Fruit fly (Drosophila melanogaster): Measurements from ENCODE around the gene MnM.

MnM gene

dm6 chr3L:3179474-3179873, 1.1 kb upstream of the MnM start (continued):
- TF ChIP-seq CG3995 (GFP tag; optimal IDR thresholded peaks at IDR 0.05), result peak; percentile 52
- peak; percentile 68 for TF ChIP-seq Poxn (GFP tag; IDR thresholded peaks at IDR 0.05)
- no peak for TF ChIP-seq hbn (GFP tag; IDR thresholded peaks at IDR 0.05; ENCODE audit: partially characterized antibody)
- TF ChIP-seq fd102C (GFP tag; optimal IDR thresholded peaks at IDR 0.05), result peak; percentile 25
- no peak for TF ChIP-seq pfk (GFP tag; optimal IDR thresholded peaks at IDR 0.05)
- no peak for TF ChIP-seq mld (GFP tag; IDR thresholded peaks at IDR 0.05; ENCODE audit: partially characterized antibody)
- TF ChIP-seq CG12769 (tag; optimal IDR thresholded peaks at IDR 0.05), result peak; percentile 90
- no peak; the same call in 2 of the 3 replicates for TF ChIP-seq CG17361 (GFP tag; IDR thresholded peaks at IDR 0.05)
- TF ChIP-seq MBD-R2 (GFP tag; IDR thresholded peaks at IDR 0.05), result peak; percentile 76
- TF ChIP-seq grn (GFP tag; optimal IDR thresholded peaks at IDR 0.05), result no peak
- TF ChIP-seq psq (GFP tag; optimal IDR thresholded peaks at IDR 0.05), result peak; percentile 43
- TF ChIP-seq Eip74EF (GFP tag; optimal IDR thresholded peaks at IDR 0.05), result no peak
- peak; percentile 92 for TF ChIP-seq BtbVII (GFP tag; optimal IDR thresholded peaks at IDR 0.05)
- peak; percentile 87 for TF ChIP-seq CG12391 (tag; optimal IDR thresholded peaks at IDR 0.05)
- TF ChIP-seq CG4282 (GFP tag; optimal IDR thresholded peaks at IDR 0.05), result no peak
- TF ChIP-seq disco-r (GFP tag; optimal IDR thresholded peaks at IDR 0.05), result peak; percentile 79
- TF ChIP-seq stc (GFP tag; IDR thresholded peaks at IDR 0.05), result peak; percentile 85
- peak; percentile 78 for TF ChIP-seq CG13775 (GFP tag; optimal IDR thresholded peaks at IDR 0.05)
- TF ChIP-seq CG14441 (GFP tag; IDR thresholded peaks at IDR 0.05), result peak; percentile 93
- TF ChIP-seq Neu2 (GFP tag; optimal IDR thresholded peaks at IDR 0.05; ENCODE audit: borderline replicate concordance), result no peak
- no peak for TF ChIP-seq Tbp (GFP tag; optimal IDR thresholded peaks at IDR 0.05)
- TF ChIP-seq dati (GFP tag; IDR thresholded peaks at IDR 0.05), result peak; percentile 77
- TF ChIP-seq Hey (tag; optimal IDR thresholded peaks at IDR 0.05), result no peak
- peak; percentile 53 for TF ChIP-seq mirr (GFP tag; optimal IDR thresholded peaks at IDR 0.05)
- TF ChIP-seq Scr (GFP tag; IDR thresholded peaks at IDR 0.05; ENCODE audit: partially characterized antibody), result no peak
- peak; percentile 93 for TF ChIP-seq gem (tag; optimal IDR thresholded peaks at IDR 0.05)
- TF ChIP-seq stwl (tag; optimal IDR thresholded peaks at IDR 0.05), result no peak
- TF ChIP-seq CG18619 (GFP tag; optimal IDR thresholded peaks at IDR 0.05), result peak; percentile 82
- TF ChIP-seq btn (GFP tag; optimal IDR thresholded peaks at IDR 0.05), result peak; percentile 66
- peak; percentile 44 for TF ChIP-seq CG31388 (GFP tag; optimal IDR thresholded peaks at IDR 0.05)
- TF ChIP-seq CG16815 (GFP tag; optimal IDR thresholded peaks at IDR 0.05), result peak; percentile 57
- peak; percentile 81 for TF ChIP-seq Chrac-16 (GFP tag; optimal IDR thresholded peaks at IDR 0.05)
- TF ChIP-seq dmrt11E (tag; optimal IDR thresholded peaks at IDR 0.05), result peak; percentile 85
- peak; percentile 1 for TF ChIP-seq pzg (GFP tag; optimal IDR thresholded peaks at IDR 0.05)
- peak; percentile 67 to 87 for TF ChIP-seq Hr51 (GFP tag; optimal IDR thresholded peaks at IDR 0.05)
- no peak for TF ChIP-seq br (optimal IDR thresholded peaks at IDR 0.05)
- TF ChIP-seq cad (GFP tag; optimal IDR thresholded peaks at IDR 0.05), result no peak
- peak; percentile 63 for TF ChIP-seq CG9437 (GFP tag; optimal IDR thresholded peaks at IDR 0.05)
- peak; percentile 77 for TF ChIP-seq corto (GFP tag; optimal IDR thresholded peaks at IDR 0.05)
- no peak for TF ChIP-seq sna (GFP tag; IDR thresholded peaks at IDR 0.05; ENCODE audit: partially characterized antibody)
- peak; percentile 76 for TF ChIP-seq her (GFP tag; optimal IDR thresholded peaks at IDR 0.05)
- peak; percentile 97 for TF ChIP-seq Med (GFP tag)
- peak; percentile 27 for TF ChIP-seq TFAM (GFP tag; optimal IDR thresholded peaks at IDR 0.05)
- peak; percentile 70 for TF ChIP-seq Rx (GFP tag; IDR thresholded peaks at IDR 0.05)
- no peak for TF ChIP-seq emc (GFP tag; optimal IDR thresholded peaks at IDR 0.05)
- TF ChIP-seq vfl (GFP tag; optimal IDR thresholded peaks at IDR 0.05), result peak; percentile 80
- TF ChIP-seq fd64A (GFP tag; optimal IDR thresholded peaks at IDR 0.05), result peak; percentile 57
- TF ChIP-seq CG9215 (GFP tag; IDR thresholded peaks at IDR 0.05), result peak; percentile 81
- peak; percentile 86 for TF ChIP-seq CG11093 (GFP tag; IDR thresholded peaks at IDR 0.05)
- peak; percentile 90 for TF ChIP-seq CG16779 (GFP tag; IDR thresholded peaks at IDR 0.05)
- TF ChIP-seq CG13296 (GFP tag; optimal IDR thresholded peaks at IDR 0.05), result peak; percentile 91
